Fruit fly (Drosophila melanogaster) whole organism, embryonic: ENCODE data around the gene DIP-kappa.

Experiments
- CG10654 ChIP-seq: fragments of 200-800 bp; sonication (Bioruptor generic); optimal IDR thresholded peaks from 2 replicates; lab custom pipeline; 2016; ENCODE audit warnings: missing biosample characterization, missing genetic modification characterization
- CG11398 ChIP-seq: fragments of 200-800 bp; sonication (Bioruptor generic); optimal IDR thresholded peaks from 2 replicates; lab custom pipeline; 2016; ENCODE audit warnings: missing biosample characterization, missing genetic modification characterization
- CG12155 ChIP-seq: fragments of 200-800 bp; sonication (Bioruptor generic); optimal IDR thresholded peaks from 3 replicates; lab custom pipeline; 2016; ENCODE audit warnings: missing biosample characterization, missing genetic modification characterization
- CG13287 ChIP-seq: fragments of 200-800 bp; sonication (Bioruptor generic); IDR thresholded peaks from 2 replicates; pipeline ENCODE4 v1.3.6; 2022; ENCODE audit warnings: missing biosample characterization, missing genetic modification characterization; ENCODE audit not compliant: partially characterized antibody
- CG13424 ChIP-seq: fragments of 200-800 bp; sonication (Bioruptor generic); optimal IDR thresholded peaks from 2 replicates; lab custom pipeline; 2019; ENCODE audit warnings: missing biosample characterization, mild to moderate bottlenecking, missing genetic modification characterization, moderate library complexity
- CG14014 ChIP-seq: fragments of 200-800 bp; sonication (Bioruptor generic); IDR thresholded peaks from 2 replicates; pipeline ENCODE4 v1.3.6; 2022; ENCODE audit warnings: missing biosample characterization, missing genetic modification characterization
- CG1529 ChIP-seq: fragments of 200-800 bp; sonication (Bioruptor generic); optimal IDR thresholded peaks from 3 replicates; lab custom pipeline; 2018; ENCODE audit warnings: missing biosample characterization, missing genetic modification characterization
- CG15514 ChIP-seq: fragments of 200-800 bp; sonication (Bioruptor generic); optimal IDR thresholded peaks from 3 replicates; lab custom pipeline; 2017; ENCODE audit warnings: missing biosample characterization, missing genetic modification characterization, mild to moderate bottlenecking, moderate library complexity, missing genetic modification reagents
- CG17359 ChIP-seq: fragments of 200-800 bp; sonication (Bioruptor generic); optimal IDR thresholded peaks from 3 replicates; lab custom pipeline; 2018; ENCODE audit warnings: missing biosample characterization, mild to moderate bottlenecking, missing genetic modification characterization, moderate library complexity
- CG18619 ChIP-seq: fragments of 200-800 bp; sonication (Bioruptor generic); optimal IDR thresholded peaks from 3 replicates; lab custom pipeline; 2017; ENCODE audit warnings: missing biosample characterization, mild to moderate bottlenecking, missing genetic modification characterization
- CG30403 ChIP-seq: fragments of 200-800 bp; sonication (Bioruptor generic); optimal IDR thresholded peaks from 3 replicates; lab custom pipeline; 2016; ENCODE audit warnings: missing biosample characterization, missing genetic modification characterization
- CG31224 ChIP-seq: fragments of 200-800 bp; sonication (Bioruptor generic); IDR thresholded peaks from 2 replicates; pipeline ENCODE4 v1.3.6; 2022; ENCODE audit warnings: missing biosample characterization, missing genetic modification characterization
- CG32532 ChIP-seq: fragments of 200-800 bp; sonication (Bioruptor generic); IDR thresholded peaks from 2 replicates; pipeline ENCODE4 v1.3.6; 2022; ENCODE audit warnings: missing biosample characterization, missing genetic modification characterization
- CG3407 ChIP-seq: fragments of 200-800 bp; sonication (Bioruptor generic); optimal IDR thresholded peaks from 2 replicates; lab custom pipeline; 2018; ENCODE audit warnings: missing biosample characterization, mild to moderate bottlenecking, missing genetic modification characterization
- CG34422 ChIP-seq: fragments of 200-800 bp; sonication (Bioruptor generic); IDR thresholded peaks from 3 replicates; pipeline ENCODE4 v1.3.6; 2022; ENCODE audit warnings: missing biosample characterization, missing genetic modification characterization
- CG7839 ChIP-seq: fragments of 200-800 bp; sonication (Bioruptor generic); optimal IDR thresholded peaks from 3 replicates; lab custom pipeline; 2018; ENCODE audit warnings: missing biosample characterization, mild to moderate bottlenecking, missing genetic modification characterization, moderate library complexity
- CG8924 ChIP-seq: fragments of 200-800 bp; optimal IDR thresholded peaks from 3 replicates; lab custom pipeline; 2019; ENCODE audit warnings: missing biosample characterization, mild to moderate bottlenecking, missing genetic modification characterization, moderate library complexity
- CG9932 ChIP-seq: fragments of 200-800 bp; sonication (Bioruptor generic); IDR thresholded peaks from 2 replicates; pipeline ENCODE4 v1.3.6; 2022; ENCODE audit warnings: missing biosample characterization, missing genetic modification characterization
- CTCF ChIP-seq: fragments of 200-800 bp; sonication (Bioruptor generic); optimal IDR thresholded peaks from 2 replicates; lab custom pipeline; 2017; ENCODE audit warnings: missing biosample characterization, mild to moderate bottlenecking, missing genetic modification characterization, moderate library complexity
- CoRest ChIP-seq: fragments of 200-800 bp; sonication (Bioruptor generic); optimal IDR thresholded peaks from 3 replicates; lab custom pipeline; 2018; ENCODE audit warnings: missing biosample characterization, mild to moderate bottlenecking, missing genetic modification characterization, moderate library complexity
- D19A ChIP-seq: fragments of 200-800 bp; optimal IDR thresholded peaks from 3 replicates; lab custom pipeline; 2019; ENCODE audit warnings: missing biosample characterization, mild to moderate bottlenecking, missing genetic modification characterization, moderate library complexity
- Dbx ChIP-seq: fragments of 200-800 bp; sonication (Bioruptor generic); IDR thresholded peaks from 3 replicates; pipeline ENCODE4 v1.3.6; 2022; ENCODE audit warnings: missing biosample characterization, missing genetic modification characterization
- Drgx ChIP-seq: fragments of 200-800 bp; sonication (Bioruptor generic); IDR thresholded peaks from 2 replicates; pipeline ENCODE4 v1.3.6; 2022; ENCODE audit warnings: missing biosample characterization, missing genetic modification characterization
- H15 ChIP-seq: fragments of 200-800 bp; sonication (Bioruptor generic); IDR thresholded peaks from 3 replicates; pipeline ENCODE4 v1.3.6; 2022; ENCODE audit warnings: missing biosample characterization, missing genetic modification characterization
- H2.0 ChIP-seq: fragments of 200-800 bp; sonication (Bioruptor generic); IDR thresholded peaks from 2 replicates; pipeline ENCODE4 v1.3.6; 2022; ENCODE audit warnings: missing biosample characterization, missing genetic modification characterization
- HmgZ ChIP-seq: fragments of 200-800 bp; sonication (Bioruptor generic); optimal IDR thresholded peaks from 2 replicates; lab custom pipeline; 2018; ENCODE audit warnings: missing biosample characterization, mild to moderate bottlenecking, missing genetic modification characterization
- Hr39 ChIP-seq: fragments of >200 bp; optimal IDR thresholded peaks from 2 replicates; lab custom pipeline; 2017
- Meics ChIP-seq: fragments of 200-800 bp; sonication (Bioruptor generic); optimal IDR thresholded peaks from 2 replicates; lab custom pipeline; 2017; ENCODE audit warnings: missing biosample characterization, mild to moderate bottlenecking, missing genetic modification characterization
- Myb ChIP-seq: fragments of 200-800 bp; sonication (Bioruptor generic); optimal IDR thresholded peaks from 2 replicates; lab custom pipeline; 2016; ENCODE audit warnings: missing biosample characterization, missing genetic modification characterization
- PHDP ChIP-seq: fragments of 200-800 bp; sonication (Bioruptor generic); optimal IDR thresholded peaks from 3 replicates; lab custom pipeline; 2018; ENCODE audit warnings: missing biosample characterization, mild to moderate bottlenecking, missing genetic modification characterization, moderate library complexity
- Six4 ChIP-seq: fragments of 200-800 bp; sonication (Bioruptor generic); optimal IDR thresholded peaks from 2 replicates; lab custom pipeline; 2016; ENCODE audit warnings: missing biosample characterization, missing genetic modification characterization
- Ssrp ChIP-seq: fragments of 200-800 bp; sonication (Bioruptor generic); optimal IDR thresholded peaks from 2 replicates; lab custom pipeline; 2018; ENCODE audit warnings: missing biosample characterization, mild to moderate bottlenecking, missing genetic modification characterization, moderate library complexity
- Vsx1 ChIP-seq: fragments of 200-800 bp; sonication (Bioruptor generic); optimal IDR thresholded peaks from 2 replicates; lab custom pipeline; 2017; ENCODE audit warnings: missing biosample characterization, mild to moderate bottlenecking, missing genetic modification characterization, missing genetic modification reagents
- al ChIP-seq: fragments of 200-800 bp; sonication (Bioruptor generic); IDR thresholded peaks from 2 replicates; pipeline ENCODE4 v1.3.6; 2022; ENCODE audit warnings: missing biosample characterization, missing genetic modification characterization
- ara ChIP-seq: fragments of 200-800 bp; sonication (Bioruptor generic); IDR thresholded peaks from 2 replicates; pipeline ENCODE4 v1.3.6; 2022; ENCODE audit warnings: missing biosample characterization, missing genetic modification characterization
- bigmax ChIP-seq: fragments of 200-800 bp; sonication (Bioruptor generic); optimal IDR thresholded peaks from 2 replicates; lab custom pipeline; 2018; ENCODE audit warnings: missing biosample characterization, mild to moderate bottlenecking, missing genetic modification characterization
- chif ChIP-seq, 2 experiments: fragments of 200-800 bp; sonication (Bioruptor generic); optimal IDR thresholded peaks; 3 replicates each; lab custom pipeline; 2016; ENCODE audit warnings: missing biosample characterization in 2 of 2, missing genetic modification characterization in 2 of 2
- chm ChIP-seq: fragments of 200-800 bp; sonication (Bioruptor generic); IDR thresholded peaks from 2 replicates; pipeline ENCODE4 v1.3.6; 2022; ENCODE audit warnings: missing biosample characterization, missing genetic modification characterization
- dimm ChIP-seq: fragments of 200-800 bp; sonication (Bioruptor generic); IDR thresholded peaks from 2 replicates; pipeline ENCODE4 v1.3.6; 2022; ENCODE audit warnings: missing biosample characterization, missing genetic modification characterization
- dmrt11E ChIP-seq: fragments of 200-800 bp; sonication (Bioruptor generic); optimal IDR thresholded peaks from 3 replicates; lab custom pipeline; 2018; ENCODE audit warnings: missing biosample characterization, mild to moderate bottlenecking, missing genetic modification characterization, moderate library complexity
- ems ChIP-seq: fragments of 200-800 bp; sonication (Bioruptor generic); optimal IDR thresholded peaks from 3 replicates; lab custom pipeline; 2016; ENCODE audit warnings: missing biosample characterization, missing genetic modification characterization
- eve ChIP-seq, 2 experiments: fragments of >200 bp; optimal IDR thresholded peaks; 2 replicates each; lab custom pipeline; 2017; ENCODE audit warnings: missing biosample characterization in 2 of 2, missing genetic modification characterization in 2 of 2
- eyg ChIP-seq: fragments of 200-800 bp; sonication (Bioruptor generic); optimal IDR thresholded peaks from 3 replicates; lab custom pipeline; 2016; ENCODE audit warnings: missing biosample characterization, missing genetic modification characterization
- fd102C ChIP-seq: fragments of 200-800 bp; sonication (Bioruptor generic); optimal IDR thresholded peaks from 2 replicates; lab custom pipeline; 2018; ENCODE audit warnings: missing biosample characterization, mild to moderate bottlenecking, missing genetic modification characterization, moderate library complexity
- ftz-f1 ChIP-seq: fragments of 200-800 bp; sonication (Bioruptor generic); optimal IDR thresholded peaks from 2 replicates; lab custom pipeline; 2016; ENCODE audit warnings: missing biosample characterization, missing genetic modification characterization
- fu2 ChIP-seq: fragments of 200-800 bp; sonication (Bioruptor generic); optimal IDR thresholded peaks from 2 replicates; lab custom pipeline; 2016; ENCODE audit warnings: missing biosample characterization, missing genetic modification characterization
- hkb ChIP-seq, 2 experiments: fragments of 200-800 bp in 1 of 2; fragments of >200 bp in 1 of 2; sonication (Bioruptor generic) in 1 of 2; IDR thresholded peaks in 1 of 2; optimal IDR thresholded peaks in 1 of 2; 2 replicates each; pipeline versions ENCODE4 v1.3.6 to Lab custom; 2017 to 2022; ENCODE audit warnings: missing biosample characterization in 1 of 2, missing genetic modification characterization in 1 of 2
- hth ChIP-seq: fragments of >200 bp; optimal IDR thresholded peaks from 2 replicates; lab custom pipeline; 2017; ENCODE audit warnings: inconsistent platforms
- prd ChIP-seq, 3 experiments: fragments of >200 bp in 2 of 3; fragments of 200-800 bp in 1 of 3; sonication (Bioruptor generic) in 1 of 3; optimal IDR thresholded peaks in 2 of 3; IDR thresholded peaks in 1 of 3; 2 replicates in 2 of 3; 3 replicates in 1 of 3; pipeline versions ENCODE4 v1.3.6 to Lab custom; 2017 to 2022; ENCODE audit warnings: missing biosample characterization in 1 of 3, missing genetic modification characterization in 1 of 3
- sob ChIP-seq: fragments of 200-800 bp; sonication (Bioruptor generic); IDR thresholded peaks from 2 replicates; pipeline ENCODE4 v1.3.6; 2022; ENCODE audit warnings: missing biosample characterization, missing genetic modification characterization

DIP-kappa gene

dm6 chr2L:13665025-13665881 lies 51.9 kb downstream of the DIP-kappa start, which contains the start of gene CG18507 (continued):
- no peak; the same call in 1 of the 2 replicates for TF ChIP-seq al (GFP tag; lab: Robert Waterston, UW)
- TF ChIP-seq bigmax, result peak; percentile 79
- TF ChIP-seq CG31224 (GFP tag; lab: Robert Waterston, UW), result no peak
- TF ChIP-seq dimm (GFP tag; lab: Robert Waterston, UW), result no peak
- no peak for TF ChIP-seq CG18619 (GFP tag; lab: Kevin White, UChicago)
- TF ChIP-seq eyg (GFP tag; lab: Kevin White, UChicago), result no peak
- TF ChIP-seq Ssrp, result no peak
- TF ChIP-seq CG3407 (GFP tag; lab: Kevin White, UChicago), result no peak
- no peak for TF ChIP-seq CG8924
- no peak for TF ChIP-seq CG1529 (GFP tag; lab: Kevin White, UChicago)
- no peak for TF ChIP-seq eve (GFP tag; optimal IDR thresholded peaks at IDR 0.05; lab: Kevin White, UChicago)
- no peak for TF ChIP-seq fd102C
- TF ChIP-seq prd (optimal IDR thresholded peaks at IDR 0.05; lab: Kevin White, UChicago), result no peak
- 0 out of 3 replicates have a peak, but pooled peaks have one; percentile 35 for TF ChIP-seq prd (GFP tag; IDR thresholded peaks at IDR 0.05; lab: Robert Waterston, UW)
- TF ChIP-seq ftz-f1 (GFP tag; lab: Kevin White, UChicago), result no peak
- TF ChIP-seq ara, result 0 out of 2 replicates have a peak, but pooled peaks have one; percentile 30
- TF ChIP-seq H2.0 (GFP tag; lab: Robert Waterston, UW), result no peak
- TF ChIP-seq CG17359 (tag; lab: Kevin White, UChicago), result no peak
- TF ChIP-seq CG14014, result no peak
- no peak for TF ChIP-seq dmrt11E
- TF ChIP-seq Dbx (GFP tag; lab: Robert Waterston, UW), result 0 out of 3 replicates have a peak, but pooled peaks have one; percentile 19
- TF ChIP-seq CG32532, result peak; percentile 50; the same call in 1 of the 2 replicates
- no peak for TF ChIP-seq CG11398 (GFP tag; lab: Kevin White, UChicago)
- no peak for TF ChIP-seq H15 (GFP tag; lab: Robert Waterston, UW)
- no peak for TF ChIP-seq chm
- TF ChIP-seq HmgZ (tag; lab: Kevin White, UChicago), result no peak
- TF ChIP-seq CG15514 (GFP tag; lab: Kevin White, UChicago), result no peak
- no peak for TF ChIP-seq PHDP
- TF ChIP-seq CG13424 (tag; lab: Kevin White, UChicago), result no peak
- no peak for TF ChIP-seq hkb (optimal IDR thresholded peaks at IDR 0.05; lab: Kevin White, UChicago)
- no peak for TF ChIP-seq hkb (GFP tag; IDR thresholded peaks at IDR 0.05; lab: Robert Waterston, UW)
- peak; percentile 75 for TF ChIP-seq Drgx (GFP tag; lab: Robert Waterston, UW)
- no peak for TF ChIP-seq CG12155 (GFP tag; lab: Kevin White, UChicago)
- no peak for TF ChIP-seq Six4
- TF ChIP-seq CG9932, result peak; percentile 54
- TF ChIP-seq Meics (GFP tag; lab: Kevin White, UChicago), result peak; percentile 42
- no peak for TF ChIP-seq chif (GFP tag; optimal IDR thresholded peaks at IDR 0.05; lab: Kevin White, UChicago)
- no peak for TF ChIP-seq Hr39
- TF ChIP-seq CG34422 (GFP tag; lab: Robert Waterston, UW), result 0 out of 3 replicates have a peak, but pooled peaks have one; percentile 26
- TF ChIP-seq ems (GFP tag; lab: Kevin White, UChicago), result no peak
- peak; percentile 25; the same call in 1 of the 2 replicates for TF ChIP-seq sob
- TF ChIP-seq Vsx1 (GFP tag; lab: Kevin White, UChicago), result no peak
- no peak for TF ChIP-seq CTCF (GFP tag; lab: Kevin White, UChicago)
- TF ChIP-seq CoRest, result no peak
- no peak for TF ChIP-seq Myb
- peak; percentile 29 for TF ChIP-seq CG7839 (tag; lab: Kevin White, UChicago)
- no peak for TF ChIP-seq CG30403 (GFP tag; lab: Kevin White, UChicago)
- TF ChIP-seq D19A (tag; lab: Kevin White, UChicago), result no peak
- TF ChIP-seq CG10654, result no peak
- no peak for TF ChIP-seq fu2 (GFP tag; lab: Kevin White, UChicago)
- TF ChIP-seq CG13287 (GFP tag; lab: Robert Waterston, UW), result no peak
- no peak for TF ChIP-seq hth (lab: Kevin White, UChicago)
